Worm (Caenorhabditis elegans) whole organism, L1 larva: ENCODE results near the gene amdh-1.

Experiments used
- C04F5.9 ChIP-seq: sonication (generic microtip); optimal IDR thresholded peaks from 2 replicates; lab custom pipeline; 2016; ENCODE audit warnings: missing genetic modification characterization, missing compliant biosample characterization
- C34B4.2 ChIP-seq: sonication (generic microtip); optimal IDR thresholded peaks from 2 replicates; lab custom pipeline; 2017; ENCODE audit warnings: mild to moderate bottlenecking, missing genetic modification characterization, missing compliant biosample characterization
- F16B12.6 ChIP-seq: fragments of 150-350 bp; optimal IDR thresholded peaks from 2 replicates; lab custom pipeline; 2014; ENCODE audit warnings: missing biosample characterization, missing genetic modification characterization
- Y116A8C.19 ChIP-seq: sonication (generic microtip); optimal IDR thresholded peaks from 2 replicates; lab custom pipeline; 2016; ENCODE audit warnings: missing compliant biosample characterization, missing genetic modification characterization, borderline replicate concordance
- alr-1 ChIP-seq: fragments of 200-800 bp; sonication (Bioruptor generic); optimal IDR thresholded peaks from 2 replicates; lab custom pipeline; 2018; ENCODE audit warnings: borderline replicate concordance, mild to moderate bottlenecking, missing genetic modification characterization, missing compliant biosample characterization
- aly-2 ChIP-seq: fragments of 150-350 bp; optimal IDR thresholded peaks from 2 replicates; lab custom pipeline; 2014; ENCODE audit warnings: missing biosample characterization, missing genetic modification characterization
- blmp-1 ChIP-seq: fragments of 150-350 bp; optimal IDR thresholded peaks from 2 replicates; lab custom pipeline; 2014; ENCODE audit warnings: missing biosample characterization, missing genetic modification characterization
- ceh-82 ChIP-seq, 3 experiments: fragments of 150-350 bp in 1 of 3; sonication (generic microtip) in 2 of 3; optimal IDR thresholded peaks; 2 replicates each; lab custom pipeline; 2014 to 2017; ENCODE audit warnings: missing biosample characterization in 3 of 3, missing genetic modification characterization in 3 of 3
- ces-1 ChIP-seq: fragments of 150-350 bp; optimal IDR thresholded peaks from 2 replicates; lab custom pipeline; 2014; ENCODE audit warnings: missing biosample characterization, missing genetic modification reagents, missing genetic modification characterization
- efl-1 ChIP-seq, 4 experiments: fragments of 150-350 bp; optimal IDR thresholded peaks in 3 of 4; peaks in 1 of 4; 1 replicate in 1 of 4; 2 replicates in 3 of 4; lab custom pipeline; 2014; ENCODE audit warnings: missing biosample characterization in 2 of 4, missing genetic modification characterization in 2 of 4, missing genetic modification reagents in 2 of 4
- egl-13 ChIP-seq: sonication (generic microtip); optimal IDR thresholded peaks from 2 replicates; lab custom pipeline; 2016; ENCODE audit warnings: missing genotype, missing genetic modification reagents, missing genetic modification characterization, missing compliant biosample characterization
- egl-27 ChIP-seq, 2 experiments: fragments of 150-350 bp in 1 of 2; sonication (generic microtip); optimal IDR thresholded peaks; 3 replicates each; lab custom pipeline; 2017 to 2018; ENCODE audit warnings: missing biosample characterization in 2 of 2, missing genetic modification characterization in 2 of 2, missing genetic modification reagents in 2 of 2
- elt-2 ChIP-seq: sonication (generic microtip); optimal IDR thresholded peaks from 2 replicates; lab custom pipeline; 2016; ENCODE audit warnings: missing genetic modification characterization, mild to moderate bottlenecking, inconsistent platforms, missing compliant biosample characterization, missing genetic modification reagents
- elt-3 ChIP-seq, 6 experiments: fragments of 150-350 bp in 1 of 6; sonication (generic microtip); optimal IDR thresholded peaks; 2 replicates each; lab custom pipeline; 2017 to 2018; ENCODE audit warnings: missing biosample characterization in 6 of 6, missing genetic modification characterization in 6 of 6, inconsistent platforms in 1 of 6
- ets-5 ChIP-seq: fragments of 200-800 bp; sonication (Bioruptor generic); IDR thresholded peaks from 2 replicates; pipeline ENCODE4 v1.3.6; 2022; ENCODE audit warnings: missing genetic modification characterization, missing compliant biosample characterization
- fkh-8 ChIP-seq: sonication (generic microtip); optimal IDR thresholded peaks from 2 replicates; lab custom pipeline; 2016; ENCODE audit warnings: mild to moderate bottlenecking, missing genetic modification characterization, missing compliant biosample characterization
- grh-1 ChIP-seq: fragments of 200-800 bp; sonication (Bioruptor generic); IDR thresholded peaks from 2 replicates; pipeline ENCODE4 v1.3.6; 2022; ENCODE audit warnings: missing genetic modification reagents, missing genetic modification characterization, missing compliant biosample characterization
- hlh-17 ChIP-seq: fragments of 200-800 bp; sonication (Bioruptor generic); optimal IDR thresholded peaks from 2 replicates; lab custom pipeline; 2018; ENCODE audit warnings: missing genetic modification characterization, mild to moderate bottlenecking, missing compliant biosample characterization, moderate library complexity, borderline replicate concordance
- hlh-4 ChIP-seq: sonication (generic microtip); optimal IDR thresholded peaks from 2 replicates; lab custom pipeline; 2016; ENCODE audit warnings: mild to moderate bottlenecking, missing genetic modification characterization, missing compliant biosample characterization
- hpl-2 ChIP-seq: fragments of 150-350 bp; optimal IDR thresholded peaks from 2 replicates; lab custom pipeline; 2014; ENCODE audit warnings: missing biosample characterization, missing genetic modification reagents, missing genetic modification characterization
- jun-1 ChIP-seq: fragments of 150-350 bp; optimal IDR thresholded peaks from 2 replicates; lab custom pipeline; 2014; ENCODE audit warnings: missing biosample characterization, missing genetic modification reagents, missing genetic modification characterization
- lin-13 ChIP-seq: fragments of 150-350 bp; optimal IDR thresholded peaks from 2 replicates; lab custom pipeline; 2014; ENCODE audit warnings: missing biosample characterization, missing genetic modification reagents, missing genetic modification characterization
- lin-14 ChIP-seq: fragments of 200-800 bp; sonication (Bioruptor generic); optimal IDR thresholded peaks from 2 replicates; lab custom pipeline; 2018; ENCODE audit warnings: mild to moderate bottlenecking, missing genetic modification characterization, moderate library complexity, missing compliant biosample characterization
- lin-15B ChIP-seq: fragments of 150-350 bp; sonication (generic microtip); optimal IDR thresholded peaks from 3 replicates; lab custom pipeline; 2014; ENCODE audit warnings: missing biosample characterization, missing genetic modification characterization
- lin-35 ChIP-seq, 2 experiments: fragments of 150-350 bp; optimal IDR thresholded peaks; 2 replicates each; lab custom pipeline; 2014; ENCODE audit warnings: missing biosample characterization in 2 of 2, missing genetic modification characterization in 2 of 2, missing genetic modification reagents in 2 of 2
- lin-39 ChIP-seq: fragments of 150-350 bp; optimal IDR thresholded peaks from 2 replicates; lab custom pipeline; 2014; ENCODE audit warnings: missing biosample characterization, missing genetic modification reagents, missing genetic modification characterization
- mdl-1 ChIP-seq, 2 experiments: fragments of 150-350 bp; optimal IDR thresholded peaks; 2 replicates each; lab custom pipeline; 2014 to 2017; ENCODE audit warnings: missing biosample characterization in 2 of 2, missing genetic modification characterization in 2 of 2, inconsistent platforms in 1 of 2
- mef-2 ChIP-seq: fragments of 150-350 bp; optimal IDR thresholded peaks from 2 replicates; lab custom pipeline; 2014; ENCODE audit warnings: missing biosample characterization, missing genetic modification characterization
- mep-1 ChIP-seq: fragments of 150-350 bp; optimal IDR thresholded peaks from 2 replicates; lab custom pipeline; 2014; ENCODE audit warnings: missing biosample characterization, missing genetic modification characterization
- nhr-11 ChIP-seq: fragments of 150-350 bp; optimal IDR thresholded peaks from 2 replicates; lab custom pipeline; 2014; ENCODE audit warnings: missing biosample characterization, missing genetic modification characterization
- nhr-12 ChIP-seq: sonication (generic microtip); optimal IDR thresholded peaks from 2 replicates; lab custom pipeline; 2017; ENCODE audit warnings: missing biosample characterization, missing genetic modification characterization
- nhr-19 ChIP-seq: fragments of 200-800 bp; sonication (Bioruptor generic); conservative IDR thresholded peaks from 2 replicates; pipeline ENCODE4 v1.3.6; 2022; ENCODE audit warnings: missing genetic modification characterization, missing compliant biosample characterization
- nhr-20 ChIP-seq: sonication (generic microtip); optimal IDR thresholded peaks from 2 replicates; lab custom pipeline; 2016; ENCODE audit warnings: mild to moderate bottlenecking, missing genetic modification characterization, missing compliant biosample characterization
- nhr-237 ChIP-seq: fragments of 150-350 bp; optimal IDR thresholded peaks from 2 replicates; lab custom pipeline; 2014; ENCODE audit warnings: missing biosample characterization, missing genetic modification characterization
- nhr-47 ChIP-seq: sonication (generic microtip); optimal IDR thresholded peaks from 2 replicates; lab custom pipeline; 2016; ENCODE audit warnings: mild to moderate bottlenecking, missing genetic modification characterization, moderate library complexity, missing compliant biosample characterization
- nhr-84 ChIP-seq: sonication (generic microtip); optimal IDR thresholded peaks from 2 replicates; lab custom pipeline; 2017; ENCODE audit warnings: missing biosample characterization, missing genetic modification characterization
- nhr-85 ChIP-seq: sonication (generic microtip); peaks from one replicate; lab custom pipeline; 2016; ENCODE audit warnings: missing genetic modification characterization, inconsistent platforms, missing compliant biosample characterization
- rnt-1 ChIP-seq: sonication (generic microtip); optimal IDR thresholded peaks from 2 replicates; lab custom pipeline; 2016; ENCODE audit warnings: mild to moderate bottlenecking, missing genetic modification characterization, moderate library complexity, missing compliant biosample characterization
- snpc-4 ChIP-seq: fragments of 150-350 bp; optimal IDR thresholded peaks from 2 replicates; lab custom pipeline; 2014; ENCODE audit warnings: missing biosample characterization, missing genetic modification characterization
- snu-23 ChIP-seq: sonication (generic microtip); optimal IDR thresholded peaks from 2 replicates; lab custom pipeline; 2016; ENCODE audit warnings: missing genetic modification characterization, missing compliant biosample characterization
- sox-4 ChIP-seq: sonication (generic microtip); optimal IDR thresholded peaks from 2 replicates; lab custom pipeline; 2016; ENCODE audit warnings: missing genetic modification characterization, missing compliant biosample characterization
- sup-37 ChIP-seq: fragments of 200-800 bp; sonication (Bioruptor generic); optimal IDR thresholded peaks from 2 replicates; lab custom pipeline; 2018; ENCODE audit warnings: mild to moderate bottlenecking, missing genetic modification characterization, missing compliant biosample characterization
- tbx-2 ChIP-seq: sonication (generic microtip); optimal IDR thresholded peaks from 2 replicates; lab custom pipeline; 2016; ENCODE audit warnings: missing genetic modification characterization, missing compliant biosample characterization
- unc-62 ChIP-seq: fragments of 150-350 bp; optimal IDR thresholded peaks from 2 replicates; lab custom pipeline; 2014; ENCODE audit warnings: missing biosample characterization, missing genetic modification reagents, missing genetic modification characterization
- unc-86 ChIP-seq: sonication (generic microtip); optimal IDR thresholded peaks from 2 replicates; lab custom pipeline; 2016; ENCODE audit warnings: missing genetic modification characterization, missing compliant biosample characterization
- unc-98 ChIP-seq: fragments of 200-800 bp; sonication (Bioruptor generic); IDR thresholded peaks from 2 replicates; pipeline ENCODE4 v1.3.6; 2022; ENCODE audit warnings: missing genetic modification characterization, missing compliant biosample characterization
- ztf-11 ChIP-seq, 2 experiments: sonication (generic microtip); optimal IDR thresholded peaks; 2 replicates each; lab custom pipeline; 2016 to 2017; ENCODE audit warnings: missing genetic modification characterization in 2 of 2, missing biosample characterization in 1 of 2, missing compliant biosample characterization in 1 of 2
- ztf-4 ChIP-seq: fragments of 150-350 bp; optimal IDR thresholded peaks from 2 replicates; lab custom pipeline; 2014; ENCODE audit warnings: missing biosample characterization, missing genetic modification characterization

Gene amdh-1

ce11 chrIII:6270277-6270676 lies 18.7 kb downstream of the amdh-1 start, which contains the start of gene srg-3:
srg-3 (minus strand) TSS chrIII:6270377.
- no peak for TF ChIP-seq blmp-1
- no peak for TF ChIP-seq aly-2
- TF ChIP-seq lin-13 (GFP tag; lab: Kevin White, UChicago): no peak
- no peak for TF ChIP-seq lin-15B
- no peak for TF ChIP-seq Y116A8C.19 (tag; lab: Kevin White, UChicago)
- no peak for TF ChIP-seq elt-2 (tag; lab: Kevin White, UChicago)
- TF ChIP-seq unc-86: no peak
- no peak for TF ChIP-seq efl-1 (optimal IDR thresholded peaks at IDR 0.05; lab: Kevin White, UChicago)
- no peak for TF ChIP-seq efl-1 (GFP tag; optimal IDR thresholded peaks at IDR 0.05 in 1 of 2; lab: Kevin White, UChicago)
- TF ChIP-seq jun-1 (tag; lab: Kevin White, UChicago): no peak
- no peak for TF ChIP-seq lin-14 (GFP tag; lab: Kevin White, UChicago)
- no peak for TF ChIP-seq egl-27 (tag; optimal IDR thresholded peaks at IDR 0.05; lab: Kevin White, UChicago)
- TF ChIP-seq ztf-11 (tag; optimal IDR thresholded peaks at IDR 0.05; lab: Kevin White, UChicago): no peak
- TF ChIP-seq alr-1 (tag; lab: Kevin White, UChicago): no peak
- no peak for TF ChIP-seq unc-98 (GFP tag; lab: Robert Waterston, UW)

- TF ChIP-seq hpl-2 (GFP tag; lab: Kevin White, UChicago): no peak
- TF ChIP-seq unc-62 (GFP tag; lab: Kevin White, UChicago): no peak
- TF ChIP-seq C34B4.2 (tag; lab: Kevin White, UChicago): no peak
- TF ChIP-seq sox-4 (tag; lab: Kevin White, UChicago): no peak
- TF ChIP-seq hlh-4: no peak
- no peak for TF ChIP-seq mef-2 (tag; lab: Kevin White, UChicago)
- no peak for TF ChIP-seq nhr-19 (GFP tag; lab: Robert Waterston, UW)
- TF ChIP-seq nhr-84 (tag; lab: Kevin White, UChicago): no peak
- no peak for TF ChIP-seq F16B12.6 (tag; lab: Kevin White, UChicago)
- no peak for TF ChIP-seq ceh-82 (tag; optimal IDR thresholded peaks at IDR 0.05; lab: Kevin White, UChicago)
- no peak for TF ChIP-seq hlh-17
- no peak for TF ChIP-seq tbx-2 (tag; lab: Kevin White, UChicago)
- TF ChIP-seq fkh-8: no peak
- no peak for TF ChIP-seq ces-1 (GFP tag; lab: Kevin White, UChicago)
- TF ChIP-seq unc-98 (GFP tag; lab: Robert Waterston, UW): no peak
Measured at ce11 chrIII:6272868-6273267, 21.3 kb downstream of the amdh-1 start, which contains the start of gene C18F10.2. C18F10.2 (plus strand) TSS chrIII:6273168.

ce11 chrIII:6278301-6278827 lies 26.8 kb downstream of the amdh-1 start, which contains the start of gene C18F10.7:
C18F10.7 (minus strand) TSS chrIII:6278351.
- peak; percentile 76 for TF ChIP-seq tbx-2 (tag; lab: Kevin White, UChicago)
- TF ChIP-seq ztf-4: peak; percentile 43
- peak; percentile 71 for TF ChIP-seq egl-13
- TF ChIP-seq mdl-1 (tag; optimal IDR thresholded peaks at IDR 0.05; lab: Kevin White, UChicago): peak in 1 of 2 experiments; percentile 90
- TF ChIP-seq C04F5.9 (tag; lab: Kevin White, UChicago): peak; percentile 34
- no peak for TF ChIP-seq nhr-237
- peak; percentile 3 for TF ChIP-seq sup-37 (GFP tag; lab: Kevin White, UChicago)
- peak; percentile 55 to 63 for TF ChIP-seq lin-35 (GFP tag; optimal IDR thresholded peaks at IDR 0.05; lab: Kevin White, UChicago)
- TF ChIP-seq nhr-20 (tag; lab: Kevin White, UChicago): peak; percentile 71
- TF ChIP-seq grh-1 (GFP tag; lab: Robert Waterston, UW): 0 out of 2 replicates have a peak, but pooled peaks have one; percentile 8
- TF ChIP-seq elt-3 (tag; optimal IDR thresholded peaks at IDR 0.05; lab: Kevin White, UChicago): no peak
- TF ChIP-seq unc-98 (GFP tag; lab: Robert Waterston, UW): no peak
- TF ChIP-seq nhr-47: peak; percentile 73
- peak; percentile 52 for TF ChIP-seq fkh-8
- TF ChIP-seq sox-4 (tag; lab: Kevin White, UChicago): no peak
- peak; percentile 36 for TF ChIP-seq jun-1 (tag; lab: Kevin White, UChicago)
- no peak for TF ChIP-seq ets-5 (GFP tag; lab: Robert Waterston, UW)
- TF ChIP-seq lin-39 (tag; lab: Kevin White, UChicago): peak; percentile 51
- peak; percentile 50 for TF ChIP-seq mep-1
- peak; percentile 79 for TF ChIP-seq rnt-1 (tag; lab: Kevin White, UChicago)
- TF ChIP-seq snu-23 (GFP tag; lab: Kevin White, UChicago): peak; percentile 81
- peak; percentile 37 to 64 (median 38) for TF ChIP-seq ceh-82 (tag; optimal IDR thresholded peaks at IDR 0.05; lab: Kevin White, UChicago)
- no peak for TF ChIP-seq nhr-12 (tag; lab: Kevin White, UChicago)
- peak; percentile 7 for TF ChIP-seq nhr-11 (tag; lab: Kevin White, UChicago)
- peak; percentile 24 for TF ChIP-seq aly-2
- peak; percentile 61 for TF ChIP-seq mef-2 (tag; lab: Kevin White, UChicago)
- peak; percentile 70 for TF ChIP-seq nhr-85 (tag; lab: Kevin White, UChicago)
- peak; percentile 64 for TF ChIP-seq snpc-4 (tag; lab: Kevin White, UChicago)
